Fruit fly (Drosophila melanogaster): ENCODE data around the gene qua.

dm6 chr2L:17470630-17471029 is 26.4 kb downstream of the qua start:
- no peak for TF ChIP-seq CG14050 (GFP tag; IDR thresholded peaks at IDR 0.05)
- TF ChIP-seq CG6175 (GFP tag; IDR thresholded peaks at IDR 0.05), result no peak
- no peak for TF ChIP-seq pan (optimal IDR thresholded peaks at IDR 0.05)
- no peak for TF ChIP-seq pan (GFP tag; optimal IDR thresholded peaks at IDR 0.05 in 1 of 2, IDR thresholded peaks at IDR 0.05 in 1 of 2)
- TF ChIP-seq Mad (GFP tag; optimal IDR thresholded peaks at IDR 0.05), result no peak
- TF ChIP-seq Sox102F (GFP tag; optimal IDR thresholded peaks at IDR 0.05), result no peak
- no peak for TF ChIP-seq fd64A (GFP tag; optimal IDR thresholded peaks at IDR 0.05)
- TF ChIP-seq nau (GFP tag; optimal IDR thresholded peaks at IDR 0.05), result peak; percentile 26
- TF ChIP-seq klu (GFP tag; IDR thresholded peaks at IDR 0.05), result no peak
- TF ChIP-seq z (GFP tag; IDR thresholded peaks at IDR 0.05), result no peak
- no peak for TF ChIP-seq Deaf1 (tag; optimal IDR thresholded peaks at IDR 0.05)
